Worm (Caenorhabditis elegans) whole organism, L4/young adult: ENCODE results near the gene maa-1.

ENCODE experiments used
- W03F9.2 ChIP-seq: fragments of 150-350 bp; optimal IDR thresholded peaks from 2 replicates; lab custom pipeline; 2014; ENCODE audit warnings: missing biosample characterization, missing genetic modification characterization
- dao-5 ChIP-seq: sonication (generic microtip); optimal IDR thresholded peaks from 2 replicates; lab custom pipeline; 2016; ENCODE audit warnings: missing genotype, missing genetic modification characterization, moderate library complexity, missing compliant biosample characterization
- him-1 ChIP-seq: sonication (generic microtip); optimal IDR thresholded peaks from 2 replicates; lab custom pipeline; 2016; ENCODE audit warnings: missing genotype, missing genetic modification reagents, missing genetic modification characterization, missing compliant biosample characterization

DNA sequence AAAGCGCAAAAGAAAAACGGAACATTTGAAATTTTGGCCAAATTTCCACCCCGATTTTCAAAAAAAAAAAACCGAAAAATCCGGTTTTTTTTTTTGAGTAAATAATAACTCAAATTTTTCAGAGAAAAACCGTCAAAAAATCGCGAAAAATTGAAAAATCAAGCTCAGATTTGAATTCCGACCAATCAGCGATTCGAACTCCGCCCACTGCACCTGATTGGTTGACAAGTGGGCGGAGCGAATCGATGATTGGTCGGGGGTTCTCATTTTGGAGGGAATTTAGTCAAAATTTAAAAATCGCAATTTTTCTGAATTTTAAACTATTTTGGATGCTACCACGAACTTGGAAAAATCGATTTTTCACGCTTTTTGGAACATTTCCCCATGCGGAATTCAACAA is 6.7 kb upstream of the maa-1 start:
- TF ChIP-seq W03F9.2 (tag; lab: Kevin White, UChicago) (no peak), dao-5 (no peak), him-1 (tag; lab: Kevin White, UChicago) (no peak)
